Fruit fly (Drosophila melanogaster) whole organism, embryonic: ENCODE results near the gene Zasp66.
A peak's percentile ranks its signal among the peaks of the same experiment; 100 is the strongest.

ENCODE experiments used
- Blimp-1 ChIP-seq: fragments of 200-800 bp; sonication (Bioruptor generic); optimal IDR thresholded peaks from 3 replicates; lab custom pipeline; 2018; ENCODE audit warnings: missing biosample characterization, missing genetic modification characterization, mild to moderate bottlenecking, moderate library complexity, missing genetic modification reagents
- CG12769 ChIP-seq: fragments of 200-800 bp; sonication (Bioruptor generic); optimal IDR thresholded peaks from 2 replicates; lab custom pipeline; 2019; ENCODE audit warnings: missing biosample characterization, mild to moderate bottlenecking, missing genetic modification characterization, moderate library complexity
- CG4404 ChIP-seq: fragments of 200-800 bp; sonication (Bioruptor generic); IDR thresholded peaks from 2 replicates; pipeline ENCODE4 v1.3.6; 2022; ENCODE audit warnings: missing biosample characterization, missing genetic modification characterization
- CG6683 ChIP-seq: fragments of 200-800 bp; sonication (Bioruptor generic); optimal IDR thresholded peaks from 2 replicates; lab custom pipeline; 2017; ENCODE audit warnings: missing biosample characterization, mild to moderate bottlenecking, missing genetic modification characterization, missing genetic modification reagents
- CTCF ChIP-seq: fragments of 200-800 bp; sonication (Bioruptor generic); optimal IDR thresholded peaks from 2 replicates; lab custom pipeline; 2017; ENCODE audit warnings: missing biosample characterization, mild to moderate bottlenecking, missing genetic modification characterization, moderate library complexity
- gce ChIP-seq: fragments of 200-800 bp; sonication (Bioruptor generic); IDR thresholded peaks from 3 replicates; pipeline ENCODE4 v1.3.6; 2022; ENCODE audit warnings: missing biosample characterization, missing genetic modification characterization
- tup ChIP-seq: fragments of 200-800 bp; sonication (Bioruptor generic); optimal IDR thresholded peaks from 2 replicates; lab custom pipeline; 2016; ENCODE audit warnings: missing biosample characterization, mild to moderate bottlenecking, missing genetic modification characterization, moderate library complexity

DNA sequence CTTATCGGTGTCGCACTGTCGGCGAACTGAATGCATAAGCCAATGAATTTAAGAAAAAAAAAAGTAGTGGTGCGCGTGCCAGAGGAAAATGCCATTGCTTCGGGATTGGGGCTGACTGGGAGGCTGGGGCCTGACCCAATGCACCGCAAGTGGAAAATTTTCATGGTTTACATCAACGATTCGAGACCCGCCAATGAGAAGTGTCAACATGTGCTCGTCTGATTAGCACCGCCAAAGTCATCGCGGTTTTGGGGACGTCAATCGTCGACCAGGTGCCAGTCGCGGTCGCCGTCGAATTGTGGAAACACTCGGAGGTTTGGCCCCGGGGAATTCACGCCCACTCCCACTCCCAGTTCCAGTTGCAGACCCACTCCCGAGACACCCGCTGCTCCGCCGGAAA lies 59.6 kb downstream of the Zasp66 start:
- TF ChIP-seq CG4404: no peak
- TF ChIP-seq gce: 0 out of 3 replicates have a peak, but pooled peaks have one; percentile 28
- no peak for TF ChIP-seq CTCF (GFP tag; lab: Kevin White, UChicago)
- TF ChIP-seq tup (GFP tag; lab: Kevin White, UChicago): no peak
- peak; percentile 22 for TF ChIP-seq Blimp-1
- TF ChIP-seq CG12769 (tag; lab: Kevin White, UChicago): peak; percentile 60
- TF ChIP-seq CG6683 (GFP tag; lab: Kevin White, UChicago): no peak
